Fruit fly (Drosophila melanogaster) whole organism, embryonic: ENCODE results near the gene CG12017.

Experiments
- Abd-B ChIP-seq: fragments of 200-800 bp; sonication (Bioruptor generic); optimal IDR thresholded peaks from 2 replicates; lab custom pipeline; 2018; ENCODE audit warnings: missing biosample characterization, mild to moderate bottlenecking, missing genetic modification characterization, moderate library complexity
- BtbVII ChIP-seq: fragments of 200-800 bp; sonication (Bioruptor generic); optimal IDR thresholded peaks from 3 replicates; lab custom pipeline; 2017; ENCODE audit warnings: missing biosample characterization, mild to moderate bottlenecking, missing genetic modification characterization
- CG11398 ChIP-seq: fragments of 200-800 bp; sonication (Bioruptor generic); optimal IDR thresholded peaks from 2 replicates; lab custom pipeline; 2016; ENCODE audit warnings: missing biosample characterization, missing genetic modification characterization
- CG12071 ChIP-seq: fragments of 200-800 bp; sonication (Bioruptor generic); optimal IDR thresholded peaks from 3 replicates; lab custom pipeline; 2018; ENCODE audit warnings: missing biosample characterization, mild to moderate bottlenecking, missing genetic modification characterization
- CG14710 ChIP-seq: fragments of 200-800 bp; sonication (Bioruptor generic); optimal IDR thresholded peaks from 3 replicates; lab custom pipeline; 2019; ENCODE audit warnings: missing biosample characterization, mild to moderate bottlenecking, missing genetic modification characterization, moderate library complexity
- CG15601 ChIP-seq: fragments of 200-800 bp; sonication (Bioruptor generic); optimal IDR thresholded peaks from 3 replicates; lab custom pipeline; 2019; ENCODE audit warnings: missing biosample characterization, mild to moderate bottlenecking, missing genetic modification characterization, moderate library complexity
- CG1602 ChIP-seq: fragments of 200-800 bp; sonication (Bioruptor generic); optimal IDR thresholded peaks from 3 replicates; lab custom pipeline; 2016; ENCODE audit warnings: missing biosample characterization, missing genetic modification characterization
- CG16813 ChIP-seq: fragments of 200-800 bp; sonication (Bioruptor generic); IDR thresholded peaks from 3 replicates; pipeline ENCODE4 v1.3.6; 2022; ENCODE audit warnings: missing biosample characterization, missing genetic modification characterization; ENCODE audit not compliant: partially characterized antibody
- CG17568 ChIP-seq: fragments of 200-800 bp; sonication (Bioruptor generic); optimal IDR thresholded peaks from 2 replicates; lab custom pipeline; 2018; ENCODE audit warnings: missing biosample characterization, mild to moderate bottlenecking, missing genetic modification characterization, moderate library complexity
- CG2889 ChIP-seq: fragments of 200-800 bp; sonication (Bioruptor generic); IDR thresholded peaks from 3 replicates; pipeline ENCODE4 v1.3.6; 2022; ENCODE audit warnings: missing biosample characterization, missing genetic modification characterization
- CG6683 ChIP-seq: fragments of 200-800 bp; sonication (Bioruptor generic); optimal IDR thresholded peaks from 2 replicates; lab custom pipeline; 2017; ENCODE audit warnings: missing biosample characterization, mild to moderate bottlenecking, missing genetic modification characterization, missing genetic modification reagents
- CG6791 ChIP-seq: fragments of 200-800 bp; sonication (Bioruptor generic); IDR thresholded peaks from 3 replicates; pipeline ENCODE4 v1.3.6; 2022; ENCODE audit warnings: missing biosample characterization, missing genetic modification characterization; ENCODE audit not compliant: partially characterized antibody
- CG7928 ChIP-seq: fragments of 200-800 bp; sonication (Bioruptor generic); optimal IDR thresholded peaks from 2 replicates; lab custom pipeline; 2017; ENCODE audit warnings: missing biosample characterization, mild to moderate bottlenecking, missing genetic modification characterization
- CG8281 ChIP-seq: fragments of 200-800 bp; sonication (Bioruptor generic); optimal IDR thresholded peaks from 2 replicates; lab custom pipeline; 2018; ENCODE audit warnings: missing biosample characterization, mild to moderate bottlenecking, missing genetic modification characterization, moderate library complexity
- CkIIα-i1 ChIP-seq: fragments of 200-800 bp; sonication (Bioruptor generic); IDR thresholded peaks from 2 replicates; pipeline ENCODE4 v1.3.6; 2022; ENCODE audit warnings: missing biosample characterization, missing genetic modification characterization
- D ChIP-seq, 2 experiments: fragments of 200-800 bp in 1 of 2; fragments of >200 bp in 1 of 2; sonication (Bioruptor generic) in 1 of 2; optimal IDR thresholded peaks; 2 replicates in 1 of 2; 3 replicates in 1 of 2; lab custom pipeline; 2017; ENCODE audit warnings: mild to moderate bottlenecking in 1 of 2, missing biosample characterization in 1 of 2, missing genetic modification characterization in 1 of 2, missing genetic modification reagents in 1 of 2
- Doc3 ChIP-seq: fragments of 200-800 bp; sonication (Bioruptor generic); IDR thresholded peaks from 3 replicates; pipeline ENCODE4 v1.3.6; 2022; ENCODE audit warnings: missing biosample characterization, missing genetic modification characterization; ENCODE audit not compliant: partially characterized antibody
- Hr39 ChIP-seq: fragments of >200 bp; optimal IDR thresholded peaks from 2 replicates; lab custom pipeline; 2017
- Hr51 ChIP-seq, 2 experiments: fragments of 200-800 bp; sonication (Bioruptor generic); optimal IDR thresholded peaks; 2 replicates in 1 of 2; 3 replicates in 1 of 2; lab custom pipeline; 2016 to 2018; ENCODE audit warnings: missing biosample characterization in 2 of 2, missing genetic modification characterization in 2 of 2, mild to moderate bottlenecking in 1 of 2, moderate library complexity in 1 of 2
- Max ChIP-seq: fragments of 200-800 bp; sonication (Bioruptor generic); optimal IDR thresholded peaks from 2 replicates; lab custom pipeline; 2016; ENCODE audit warnings: missing biosample characterization, mild to moderate bottlenecking, missing genetic modification characterization
- Mrtf ChIP-seq: fragments of 200-800 bp; sonication (Bioruptor generic); IDR thresholded peaks from 3 replicates; pipeline ENCODE4 v1.3.6; 2022; ENCODE audit warnings: missing biosample characterization, missing genetic modification characterization
- Neu2 ChIP-seq: fragments of 200-800 bp; sonication (Bioruptor generic); optimal IDR thresholded peaks from 3 replicates; lab custom pipeline; 2016; ENCODE audit warnings: missing biosample characterization, missing genetic modification characterization, borderline replicate concordance
- Nf-YB ChIP-seq: fragments of 200-800 bp; sonication (Bioruptor generic); optimal IDR thresholded peaks from 3 replicates; lab custom pipeline; 2019; ENCODE audit warnings: missing biosample characterization, mild to moderate bottlenecking, missing genetic modification characterization, moderate library complexity
- Ptx1 ChIP-seq: fragments of 200-800 bp; sonication (Bioruptor generic); IDR thresholded peaks from 2 replicates; pipeline ENCODE4 v1.3.6; 2022; ENCODE audit warnings: missing biosample characterization, missing genetic modification characterization
- Scr ChIP-seq: fragments of 200-800 bp; sonication (Bioruptor generic); IDR thresholded peaks from 2 replicates; pipeline ENCODE4 v1.3.6; 2022; ENCODE audit warnings: missing biosample characterization, missing genetic modification characterization; ENCODE audit not compliant: partially characterized antibody
- Trl ChIP-seq, 3 experiments: fragments of >200 bp in 2 of 3; fragments of 200-800 bp in 1 of 3; sonication (Bioruptor generic) in 1 of 3; optimal IDR thresholded peaks; 2 replicates in 1 of 3; 3 replicates in 2 of 3; lab custom pipeline; 2016 to 2017; ENCODE audit warnings: missing biosample characterization in 1 of 3, missing genetic modification characterization in 1 of 3
- Xbp1 ChIP-seq: fragments of 200-800 bp; sonication (Bioruptor generic); optimal IDR thresholded peaks from 3 replicates; lab custom pipeline; 2016; ENCODE audit warnings: missing biosample characterization, mild to moderate bottlenecking, missing genetic modification characterization
- bbx ChIP-seq: fragments of 200-800 bp; sonication (Bioruptor generic); IDR thresholded peaks from 2 replicates; pipeline ENCODE4 v1.3.6; 2022; ENCODE audit warnings: missing biosample characterization, missing genetic modification characterization; ENCODE audit not compliant: partially characterized antibody
- bcd ChIP-seq: fragments of 200-800 bp; sonication (Bioruptor generic); optimal IDR thresholded peaks from 2 replicates; lab custom pipeline; 2017; ENCODE audit warnings: missing biosample characterization, mild to moderate bottlenecking, missing genetic modification characterization
- br ChIP-seq: fragments of >200 bp; optimal IDR thresholded peaks from 2 replicates; lab custom pipeline; 2017
- cas ChIP-seq: fragments of 200-800 bp; sonication (Bioruptor generic); IDR thresholded peaks from 2 replicates; pipeline ENCODE4 v1.3.6; 2022; ENCODE audit warnings: missing biosample characterization, missing genetic modification characterization
- cwo ChIP-seq: fragments of 200-800 bp; sonication (Bioruptor generic); optimal IDR thresholded peaks from 3 replicates; lab custom pipeline; 2017; ENCODE audit warnings: missing biosample characterization, missing genetic modification characterization, mild to moderate bottlenecking, moderate library complexity, missing genetic modification reagents
- dysf ChIP-seq: fragments of 200-800 bp; sonication (Bioruptor generic); IDR thresholded peaks from 3 replicates; pipeline ENCODE4 v1.3.6; 2022; ENCODE audit warnings: missing biosample characterization, missing genetic modification characterization
- eyg ChIP-seq: fragments of 200-800 bp; sonication (Bioruptor generic); optimal IDR thresholded peaks from 3 replicates; lab custom pipeline; 2016; ENCODE audit warnings: missing biosample characterization, missing genetic modification characterization
- ftz-f1 ChIP-seq: fragments of 200-800 bp; sonication (Bioruptor generic); optimal IDR thresholded peaks from 2 replicates; lab custom pipeline; 2016; ENCODE audit warnings: missing biosample characterization, missing genetic modification characterization
- gcm2 ChIP-seq: fragments of 200-800 bp; sonication (Bioruptor generic); optimal IDR thresholded peaks from 2 replicates; lab custom pipeline; 2016; ENCODE audit warnings: missing biosample characterization, missing genetic modification characterization
- gsb-n ChIP-seq: fragments of 200-800 bp; sonication (Bioruptor generic); optimal IDR thresholded peaks from 3 replicates; lab custom pipeline; 2018; ENCODE audit warnings: missing biosample characterization, mild to moderate bottlenecking, missing genetic modification characterization
- hbn ChIP-seq: fragments of 200-800 bp; sonication (Bioruptor generic); IDR thresholded peaks from 2 replicates; pipeline ENCODE4 v1.3.6; 2022; ENCODE audit warnings: missing biosample characterization, missing genetic modification characterization; ENCODE audit not compliant: partially characterized antibody
- kni ChIP-seq: fragments of 200-800 bp; sonication (Bioruptor generic); optimal IDR thresholded peaks from 3 replicates; lab custom pipeline; 2017; ENCODE audit warnings: mild to moderate bottlenecking, missing biosample characterization, missing genetic modification reagents, missing genetic modification characterization
- pb ChIP-seq: fragments of 200-800 bp; sonication (Bioruptor generic); optimal IDR thresholded peaks from 3 replicates; lab custom pipeline; 2016; ENCODE audit warnings: missing biosample characterization, missing genetic modification characterization
- phol ChIP-seq: fragments of 200-800 bp; sonication (Bioruptor generic); optimal IDR thresholded peaks from 3 replicates; lab custom pipeline; 2018; ENCODE audit warnings: missing biosample characterization, mild to moderate bottlenecking, missing genetic modification characterization, moderate library complexity
- repo ChIP-seq: fragments of 200-800 bp; sonication (Bioruptor generic); optimal IDR thresholded peaks from 2 replicates; lab custom pipeline; 2016; ENCODE audit warnings: missing biosample characterization, missing genetic modification characterization
- ssp ChIP-seq: fragments of 200-800 bp; sonication (Bioruptor generic); IDR thresholded peaks from 2 replicates; pipeline ENCODE4 v1.3.6; 2022; ENCODE audit warnings: missing biosample characterization, missing genetic modification characterization
- toy ChIP-seq: fragments of 200-800 bp; sonication (Bioruptor generic); IDR thresholded peaks from 2 replicates; pipeline ENCODE4 v1.3.6; 2022; ENCODE audit warnings: missing biosample characterization, missing genetic modification characterization
- trem ChIP-seq: fragments of 200-800 bp; optimal IDR thresholded peaks from 3 replicates; lab custom pipeline; 2019; ENCODE audit warnings: missing biosample characterization, mild to moderate bottlenecking, missing genetic modification characterization, moderate library complexity
- vfl ChIP-seq: fragments of 200-800 bp; sonication (Bioruptor generic); optimal IDR thresholded peaks from 2 replicates; lab custom pipeline; 2016; ENCODE audit warnings: missing biosample characterization, missing genetic modification characterization
- wek ChIP-seq: fragments of 200-800 bp; sonication (Bioruptor generic); optimal IDR thresholded peaks from 3 replicates; lab custom pipeline; 2018; ENCODE audit warnings: missing biosample characterization, mild to moderate bottlenecking, missing genetic modification characterization, moderate library complexity

Gene CG12017

dm6 chr3L:3325925-3326903 lies 46.2 kb downstream of the CG12017 start, which contains the start of gene Gtpx (continued):
- TF ChIP-seq cwo (GFP tag; lab: Kevin White, UChicago) (no peak), Hr51 (GFP tag; optimal IDR thresholded peaks at IDR 0.05; lab: Kevin White, UChicago) (no peak), gcm2 (GFP tag; lab: Kevin White, UChicago) (no peak), ssp (GFP tag; lab: Robert Waterston, UW) (no peak), toy (GFP tag; lab: Robert Waterston, UW) (no peak), Max (GFP tag; lab: Kevin White, UChicago) (no peak), CG11398 (GFP tag; lab: Kevin White, UChicago) (no peak), gsb-n (tag; lab: Kevin White, UChicago) (no peak), Trl (optimal IDR thresholded peaks at IDR 0.05; lab: Kevin White, UChicago) (peak in 1 of 2 experiments; percentile 6), Trl (GFP tag; optimal IDR thresholded peaks at IDR 0.05; lab: Kevin White, UChicago) (peak; percentile 29), CG15601 (peak; percentile 48), bcd (GFP tag; lab: Kevin White, UChicago) (peak; percentile 35), Hr39 (lab: Kevin White, UChicago) (no peak), CkIIα-i1 (GFP tag; lab: Robert Waterston, UW) (no peak), phol (tag; lab: Kevin White, UChicago) (peak; percentile 57), Nf-YB (GFP tag; lab: Kevin White, UChicago) (no peak), pb (no peak), CG14710 (peak; percentile 65), BtbVII (no peak), CG17568 (GFP tag; lab: Kevin White, UChicago) (no peak), Abd-B (GFP tag; lab: Kevin White, UChicago) (peak; percentile 76), br (lab: Kevin White, UChicago) (no peak), Mrtf (GFP tag; lab: Robert Waterston, UW) (no peak), Scr (GFP tag; lab: Robert Waterston, UW) (no peak), Neu2 (no peak), trem (tag; lab: Kevin White, UChicago) (peak; percentile 43), hbn (no peak), kni (GFP tag; lab: Kevin White, UChicago) (peak; percentile 32), CG1602 (GFP tag; lab: Kevin White, UChicago) (peak; percentile 6), CG6791 (GFP tag; lab: Robert Waterston, UW) (no peak), CG12071 (no peak), Doc3 (GFP tag; lab: Robert Waterston, UW) (no peak), CG7928 (GFP tag; lab: Kevin White, UChicago) (no peak), ftz-f1 (peak; percentile 53), bbx (GFP tag; lab: Robert Waterston, UW) (no peak), D (optimal IDR thresholded peaks at IDR 0.05; lab: Kevin White, UChicago) (no peak), D (GFP tag; optimal IDR thresholded peaks at IDR 0.05; lab: Kevin White, UChicago) (no peak), CG8281 (tag; lab: Kevin White, UChicago) (no peak), wek (GFP tag; lab: Kevin White, UChicago) (no peak), Xbp1 (GFP tag; lab: Kevin White, UChicago) (peak; percentile 57), eyg (no peak), vfl (GFP tag; lab: Kevin White, UChicago) (peak; percentile 9), repo (GFP tag; lab: Kevin White, UChicago) (no peak), cas (GFP tag; lab: Robert Waterston, UW) (no peak), dysf (GFP tag; lab: Robert Waterston, UW) (peak; percentile 28; the same call in 1 of the 3 replicates), Ptx1 (GFP tag; lab: Robert Waterston, UW) (no peak), CG6683 (no peak), CG2889 (GFP tag; lab: Robert Waterston, UW) (no peak), CG16813 (GFP tag; lab: Robert Waterston, UW) (no peak)
